Fruit fly (Drosophila melanogaster): ENCODE measurements around the gene pelo.

Gene pelo

DNA sequence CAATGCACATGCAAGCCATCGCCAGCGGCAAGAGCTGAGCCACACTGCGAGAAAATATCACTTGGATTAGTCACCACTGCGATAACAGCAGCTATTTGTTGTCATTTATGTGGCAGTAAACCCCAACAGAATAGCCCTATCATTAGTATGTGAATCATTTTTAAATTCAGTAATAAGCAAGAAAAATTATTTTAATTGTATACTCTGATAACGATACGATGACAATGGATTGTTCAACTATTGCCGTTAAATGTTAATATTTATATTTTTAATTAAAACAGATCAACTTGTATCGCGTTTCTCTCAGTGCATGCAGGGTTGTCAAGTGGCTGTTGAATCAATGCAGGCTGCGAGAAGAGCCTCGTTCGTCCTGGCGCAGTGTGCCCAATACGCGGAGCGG, 37.2 kb downstream of the pelo start (continued):
- TF ChIP-seq fkh (GFP tag; optimal IDR thresholded peaks at IDR 0.05) (no peak), Hr39 (GFP tag; optimal IDR thresholded peaks at IDR 0.05) (peak; percentile 21), CG6792 (GFP tag; optimal IDR thresholded peaks at IDR 0.05) (peak; percentile 4), Blimp-1 (GFP tag; optimal IDR thresholded peaks at IDR 0.05) (no peak), dsx (GFP tag; optimal IDR thresholded peaks at IDR 0.05; ENCODE audit: poor library complexity, severe bottlenecking) (peak; percentile 16), CG16779 (tag; optimal IDR thresholded peaks at IDR 0.05) (peak; percentile 2), net (GFP tag; optimal IDR thresholded peaks at IDR 0.05) (peak; percentile 15), Smox (GFP tag; optimal IDR thresholded peaks at IDR 0.05) (peak; percentile 35), acj6 (GFP tag; optimal IDR thresholded peaks at IDR 0.05) (peak; percentile 37), Eip75B (GFP tag; optimal IDR thresholded peaks at IDR 0.05) (peak; percentile 8), salr (GFP tag; optimal IDR thresholded peaks at IDR 0.05) (no peak), Ets21C (GFP tag; optimal IDR thresholded peaks at IDR 0.05) (no peak), Sox15 (GFP tag; optimal IDR thresholded peaks at IDR 0.05) (no peak), CG34406 (GFP tag; optimal IDR thresholded peaks at IDR 0.05) (peak; percentile 39), achi (GFP tag; optimal IDR thresholded peaks at IDR 0.05) (peak; percentile 26), CG9139 (GFP tag; optimal IDR thresholded peaks at IDR 0.05) (no peak), CG15336 (GFP tag; IDR thresholded peaks at IDR 0.05) (no peak), CG6854 (GFP tag; optimal IDR thresholded peaks at IDR 0.05) (no peak), CG32006 (GFP tag; optimal IDR thresholded peaks at IDR 0.05) (peak; percentile 68), fd85E (GFP tag; optimal IDR thresholded peaks at IDR 0.05) (no peak), Gug (GFP tag; IDR thresholded peaks at IDR 0.05) (peak; percentile 22; the same call in 1 of the 2 replicates)

- TF ChIP-seq CG10631 (GFP tag; optimal IDR thresholded peaks at IDR 0.05) (no peak), CG6276 (GFP tag; optimal IDR thresholded peaks at IDR 0.05) (no peak)
Observed at dm6 chr2L:9739685-9740084, 39.1 kb downstream of the pelo start.

DNA sequence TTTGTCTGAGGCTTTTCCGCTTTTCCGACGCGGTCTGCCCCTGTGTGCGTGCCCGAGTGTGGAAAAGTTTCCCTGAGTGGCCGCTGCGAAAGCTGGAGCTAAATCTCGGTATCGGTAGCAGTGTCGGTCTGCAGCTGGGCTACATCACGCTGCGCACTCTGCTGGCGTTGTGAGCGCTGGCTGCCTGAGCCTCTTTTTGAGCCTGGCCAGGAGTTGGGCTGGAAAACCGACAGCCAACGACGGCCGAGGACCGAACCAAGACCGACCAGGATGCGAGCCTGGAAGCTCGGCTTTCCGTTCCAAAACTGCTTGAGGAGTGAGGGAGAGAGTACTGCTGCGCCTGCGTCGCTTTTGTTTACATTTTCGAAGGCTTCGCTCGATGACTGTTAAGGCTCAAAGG, 43.2 kb downstream of the pelo start:
- TF ChIP-seq fd85E (GFP tag; optimal IDR thresholded peaks at IDR 0.05) (no peak), CG4318 (GFP tag; optimal IDR thresholded peaks at IDR 0.05) (no peak), eg (GFP tag; IDR thresholded peaks at IDR 0.05) (0 out of 3 replicates have a peak, but pooled peaks have one; percentile 9), CG11762 (GFP tag; optimal IDR thresholded peaks at IDR 0.05; ENCODE audit: insufficient read depth) (no peak), Sox102F (GFP tag; optimal IDR thresholded peaks at IDR 0.05) (no peak), CG31627 (GFP tag; optimal IDR thresholded peaks at IDR 0.05) (no peak), fd59A (GFP tag; optimal IDR thresholded peaks at IDR 0.05) (no peak), spab (GFP tag; optimal IDR thresholded peaks at IDR 0.05) (no peak)

dm6 chr2L:9744634-9745033, 44.0 kb downstream of the pelo start:
- TF ChIP-seq fkh (GFP tag; optimal IDR thresholded peaks at IDR 0.05): no peak
- TF ChIP-seq Hr38 (GFP tag; optimal IDR thresholded peaks at IDR 0.05): no peak
- no peak for TF ChIP-seq fd59A (GFP tag; optimal IDR thresholded peaks at IDR 0.05)
- TF ChIP-seq acj6 (GFP tag; optimal IDR thresholded peaks at IDR 0.05): no peak
- no peak for TF ChIP-seq CG11294 (GFP tag; IDR thresholded peaks at IDR 0.05)
- TF ChIP-seq CG1621 (tag; optimal IDR thresholded peaks at IDR 0.05): no peak
- no peak for TF ChIP-seq CG32006 (GFP tag; optimal IDR thresholded peaks at IDR 0.05)
- no peak for TF ChIP-seq CG8119 (GFP tag; IDR thresholded peaks at IDR 0.05)
- no peak for TF ChIP-seq spab (GFP tag; optimal IDR thresholded peaks at IDR 0.05)
- no peak for TF ChIP-seq CG7368 (GFP tag; optimal IDR thresholded peaks at IDR 0.05)
- no peak for TF ChIP-seq Eip75B (GFP tag; optimal IDR thresholded peaks at IDR 0.05)
- TF ChIP-seq dac (GFP tag; optimal IDR thresholded peaks at IDR 0.05): no peak
- no peak for TF ChIP-seq CG3032 (tag; optimal IDR thresholded peaks at IDR 0.05)
- no peak for TF ChIP-seq Sox14 (GFP tag; optimal IDR thresholded peaks at IDR 0.05)
- TF ChIP-seq topi (GFP tag; optimal IDR thresholded peaks at IDR 0.05): no peak
